Worm (Caenorhabditis elegans): ENCODE results near the gene tes-1.

The tes-1 gene

DNA sequence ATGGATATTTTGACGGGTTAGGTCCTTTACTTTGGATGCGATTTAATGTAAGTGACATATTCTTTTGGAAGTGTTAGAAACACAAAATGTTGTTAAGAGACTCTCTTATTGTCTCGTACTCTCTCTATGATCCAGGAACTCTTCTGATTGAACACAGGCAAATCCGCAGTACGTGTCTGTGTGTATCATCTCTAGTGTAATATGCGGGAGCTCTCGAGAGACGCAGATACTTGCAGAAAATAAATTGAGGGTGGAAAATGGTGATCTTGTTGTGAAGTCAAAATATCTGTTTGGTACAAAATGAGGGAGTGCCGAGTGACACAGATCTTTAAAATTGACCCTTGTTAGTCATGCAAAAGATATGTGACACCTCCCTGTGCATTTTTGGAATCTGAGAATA, 44.6 kb downstream of the tes-1 start:
- TF ChIP-seq cog-1 (tag; optimal IDR thresholded peaks at IDR 0.05) (no peak), ztf-23 (GFP tag; IDR thresholded peaks at IDR 0.05) (no peak), klf-2 (GFP tag; conservative IDR thresholded peaks at IDR 0.05) (no peak), flt-1 (GFP tag; IDR thresholded peaks at IDR 0.05) (no peak), T22C8.4 (GFP tag; IDR thresholded peaks at IDR 0.05) (no peak), ztf-29 (GFP tag; IDR thresholded peaks at IDR 0.05) (no peak), tab-1 (GFP tag; IDR thresholded peaks at IDR 0.05) (no peak), ref-1 (GFP tag; conservative IDR thresholded peaks at IDR 0.05) (no peak), med-1 (GFP tag; optimal IDR thresholded peaks at IDR 0.05; ENCODE audit: insufficient read depth) (no peak)

DNA sequence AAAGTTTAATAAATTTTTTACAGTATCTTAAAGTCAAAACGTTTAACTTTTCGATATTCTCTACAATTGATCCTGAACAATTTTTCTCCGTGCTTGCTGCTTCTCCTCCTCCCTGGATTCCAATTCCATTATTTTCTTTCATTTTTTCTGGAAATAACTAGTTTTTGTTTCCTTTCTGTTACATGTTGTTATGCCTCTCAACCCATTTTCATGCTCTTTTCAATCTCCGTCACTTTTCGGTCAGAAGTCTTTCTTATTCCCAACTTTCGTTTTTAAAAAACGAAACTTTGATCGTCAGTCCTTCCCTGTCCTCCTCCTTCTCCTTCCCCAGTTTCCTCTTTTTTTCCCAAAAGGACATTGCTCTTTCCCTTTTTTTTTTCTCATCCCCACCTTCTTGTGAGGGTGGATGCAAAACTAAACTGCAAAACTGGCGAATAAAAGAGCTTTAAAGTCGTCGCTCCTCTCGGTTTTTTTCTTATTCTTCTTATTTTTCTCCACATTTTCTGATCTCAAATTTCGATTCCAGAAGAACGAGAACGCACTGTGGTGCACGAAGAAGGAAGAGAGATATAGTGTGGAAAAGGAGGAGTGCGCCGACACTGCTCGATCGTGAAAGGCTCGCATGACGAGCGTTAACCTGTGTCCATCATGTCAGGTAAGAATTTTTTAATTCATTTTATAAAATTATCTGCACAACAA, 46.2 kb downstream of the tes-1 start, which contains the start of the genes C48A7.16 and egl-19:
Gene C48A7.16 (plus strand): TSS at position 544 of the 699 bp plus-strand sequence.
Gene egl-19 (plus strand): TSS at position 649 of the 699 bp plus-strand sequence.
- TF ChIP-seq tab-1 (GFP tag; IDR thresholded peaks at IDR 0.05) (no peak), klf-2 (GFP tag; conservative IDR thresholded peaks at IDR 0.05) (no peak), ztf-23 (GFP tag; IDR thresholded peaks at IDR 0.05) (no peak), T22C8.4 (GFP tag; IDR thresholded peaks at IDR 0.05) (no peak), ztf-29 (GFP tag; IDR thresholded peaks at IDR 0.05) (no peak), ref-1 (GFP tag; conservative IDR thresholded peaks at IDR 0.05) (no peak), med-1 (GFP tag; optimal IDR thresholded peaks at IDR 0.05; ENCODE audit: insufficient read depth) (no peak), flt-1 (GFP tag; IDR thresholded peaks at IDR 0.05) (no peak), cog-1 (tag; optimal IDR thresholded peaks at IDR 0.05) (no peak)

DNA sequence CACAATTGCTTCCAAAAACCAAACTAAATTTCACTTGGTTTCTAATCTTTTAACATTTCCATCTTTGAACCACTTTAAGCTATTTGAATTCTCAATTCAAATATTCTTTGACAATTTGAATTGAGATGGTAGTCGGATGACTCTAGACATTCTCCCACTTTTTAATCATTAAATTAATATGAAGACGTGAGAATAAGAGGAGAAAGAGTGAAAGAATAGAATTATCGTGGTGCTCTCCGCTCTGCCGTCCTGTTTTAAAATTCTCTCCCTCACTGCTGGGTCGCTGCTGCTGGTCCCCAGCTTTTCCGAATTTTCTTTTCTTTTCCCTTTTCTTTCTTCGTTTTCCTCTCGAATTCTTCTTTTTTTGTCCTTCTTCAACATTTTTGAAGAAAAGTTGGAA, 47.8 kb downstream of the tes-1 start:
- TF ChIP-seq tab-1 (GFP tag; IDR thresholded peaks at IDR 0.05): no peak
- TF ChIP-seq ztf-23 (GFP tag; IDR thresholded peaks at IDR 0.05): no peak
- no peak for TF ChIP-seq cog-1 (tag; optimal IDR thresholded peaks at IDR 0.05)
- no peak for TF ChIP-seq flt-1 (GFP tag; IDR thresholded peaks at IDR 0.05)
- no peak for TF ChIP-seq ztf-29 (GFP tag; IDR thresholded peaks at IDR 0.05)
- TF ChIP-seq ref-1 (GFP tag; conservative IDR thresholded peaks at IDR 0.05): no peak
- TF ChIP-seq med-1 (GFP tag; optimal IDR thresholded peaks at IDR 0.05; ENCODE audit: insufficient read depth): no peak
- no peak for TF ChIP-seq klf-2 (GFP tag; conservative IDR thresholded peaks at IDR 0.05)
- no peak for TF ChIP-seq T22C8.4 (GFP tag; IDR thresholded peaks at IDR 0.05)

DNA sequence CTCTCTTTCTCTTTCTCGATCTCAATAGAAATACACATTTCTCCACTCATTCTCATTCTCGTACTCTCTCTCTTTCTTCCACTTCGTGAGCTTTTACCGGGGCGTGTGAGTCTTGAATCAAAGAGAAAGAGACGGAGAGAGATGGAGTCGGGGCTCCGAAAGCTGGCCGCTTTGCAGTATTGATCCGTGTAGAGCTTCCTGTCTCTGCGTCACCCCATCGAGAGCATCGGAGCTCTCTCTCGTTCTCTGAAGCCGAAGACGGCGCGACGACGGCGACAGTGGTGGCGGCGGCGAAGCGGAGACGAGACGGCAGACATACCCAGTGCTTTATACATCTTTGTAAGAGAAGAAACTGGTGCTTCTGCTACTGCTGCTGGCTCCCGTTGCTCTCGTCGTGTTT, 49.2 kb downstream of the tes-1 start:
- TF ChIP-seq ztf-23 (GFP tag; IDR thresholded peaks at IDR 0.05) (no peak), T22C8.4 (GFP tag; IDR thresholded peaks at IDR 0.05) (peak; percentile 81), cog-1 (tag; optimal IDR thresholded peaks at IDR 0.05) (peak; percentile 36)

DNA sequence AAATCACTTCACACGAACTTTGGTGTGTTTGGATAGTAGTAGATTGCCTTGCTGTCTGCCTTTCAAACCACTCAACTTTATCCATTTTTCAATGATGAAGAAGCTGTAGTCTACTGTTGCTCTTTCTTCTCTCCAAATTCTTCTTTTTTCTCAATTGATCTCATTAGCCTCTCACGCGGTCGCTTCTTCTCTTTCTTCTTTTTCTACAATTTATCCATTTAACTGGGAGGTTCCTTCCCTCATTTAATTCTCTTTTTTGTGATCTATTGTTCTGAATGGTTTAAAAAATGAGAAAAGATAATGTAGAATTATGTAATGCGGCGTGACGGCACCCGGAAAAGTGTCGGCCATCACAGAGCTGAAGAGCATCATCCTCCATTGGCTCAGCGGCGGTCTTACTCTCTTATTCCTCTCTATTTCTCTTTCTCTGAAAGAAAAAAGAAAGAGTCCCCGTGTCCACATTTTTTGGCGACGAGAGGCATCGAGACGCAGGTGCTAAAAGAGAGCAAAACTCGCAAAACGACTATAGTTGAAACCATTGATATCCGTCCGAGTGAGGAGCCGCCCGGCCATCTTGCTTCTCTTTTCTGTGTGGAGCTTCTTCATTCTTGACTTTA, 50.6 kb downstream of the tes-1 start:
- TF ChIP-seq ref-1 (GFP tag; conservative IDR thresholded peaks at IDR 0.05) (no peak), cog-1 (tag; optimal IDR thresholded peaks at IDR 0.05) (no peak)
